Worm (Caenorhabditis elegans): ENCODE measurements around the gene gcy-21.
"Not testable (repeated sequence)": the region's sequence is repeated elsewhere in the genome, so short reads cannot be mapped to it uniquely, and the experiment has no call there.

DNA sequence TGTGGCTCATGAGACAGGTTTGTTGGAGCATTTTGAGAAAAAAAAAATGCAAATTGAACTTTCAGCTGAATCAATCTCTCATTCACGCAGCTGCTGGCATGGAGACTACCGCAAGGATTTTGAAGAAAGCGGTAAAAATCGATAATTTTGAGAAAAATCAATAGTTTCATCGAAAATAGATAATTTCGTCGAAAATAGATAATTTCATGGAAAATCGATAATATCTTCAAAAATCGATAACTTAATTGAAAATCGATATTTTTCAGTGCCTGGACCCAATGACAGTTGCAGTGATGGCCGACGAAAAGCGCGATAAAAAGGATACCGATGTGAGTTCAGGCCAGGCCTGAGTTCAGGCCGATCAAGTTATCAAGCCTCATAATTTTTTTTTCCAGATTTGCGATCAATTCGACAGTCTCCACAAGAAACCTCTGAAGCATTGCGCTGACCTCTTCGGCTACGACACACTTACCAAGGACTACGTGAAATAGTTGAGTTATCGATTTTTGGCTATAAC is 36.5 kb upstream of the gcy-21 start, which contains the start of gene D2062.4:
- not testable (repeated sequence) for TF ChIP-seq unc-62 (GFP tag; optimal IDR thresholded peaks at IDR 0.05); nhr-237 (tag; optimal IDR thresholded peaks at IDR 0.05); snpc-4 (tag; optimal IDR thresholded peaks at IDR 0.05); mab-5 (tag; optimal IDR thresholded peaks at IDR 0.05); pha-4 (tag; optimal IDR thresholded peaks at IDR 0.05); sem-2 (GFP tag; optimal IDR thresholded peaks at IDR 0.05); ces-1 (GFP tag; optimal IDR thresholded peaks at IDR 0.05); bed-3 (GFP tag; optimal IDR thresholded peaks at IDR 0.05)

All from whole organism, mixed stage, embryonic.